Fruit fly (Drosophila melanogaster) whole organism, embryonic: Measurements from ENCODE around the gene CG7724.

Experiments
- Abd-B ChIP-seq: fragments of 200-800 bp; sonication (Bioruptor generic); optimal IDR thresholded peaks from 2 replicates; lab custom pipeline; 2018; ENCODE audit warnings: missing biosample characterization, mild to moderate bottlenecking, missing genetic modification characterization, moderate library complexity
- Aef1 ChIP-seq: fragments of 200-800 bp; sonication (Bioruptor generic); IDR thresholded peaks from 3 replicates; pipeline ENCODE4 v1.3.6; 2022; ENCODE audit warnings: missing biosample characterization, missing genetic modification characterization
- BEAF-32 ChIP-seq: fragments of 200-800 bp; sonication (Bioruptor generic); optimal IDR thresholded peaks from 3 replicates; lab custom pipeline; 2017; ENCODE audit warnings: missing biosample characterization, missing genetic modification characterization, mild to moderate bottlenecking, moderate library complexity, missing genetic modification reagents
- CG10366 ChIP-seq: fragments of 200-800 bp; sonication (Bioruptor generic); IDR thresholded peaks from 2 replicates; pipeline ENCODE4 v1.3.6; 2022; ENCODE audit warnings: missing biosample characterization, missing genetic modification characterization
- CG10543 ChIP-seq: fragments of 200-800 bp; sonication (Bioruptor generic); optimal IDR thresholded peaks from 3 replicates; lab custom pipeline; 2017; ENCODE audit warnings: missing biosample characterization, mild to moderate bottlenecking, missing genetic modification characterization, moderate library complexity
- CG10979 ChIP-seq: fragments of 200-800 bp; sonication (Bioruptor generic); optimal IDR thresholded peaks from 2 replicates; lab custom pipeline; 2018; ENCODE audit warnings: missing biosample characterization, mild to moderate bottlenecking, missing genetic modification characterization, moderate library complexity
- CG1233 ChIP-seq: fragments of 200-800 bp; sonication (Bioruptor generic); optimal IDR thresholded peaks from 4 replicates; lab custom pipeline; 2018; ENCODE audit warnings: missing biosample characterization, mild to moderate bottlenecking, missing genetic modification characterization
- CG13424 ChIP-seq: fragments of 200-800 bp; sonication (Bioruptor generic); optimal IDR thresholded peaks from 2 replicates; lab custom pipeline; 2019; ENCODE audit warnings: missing biosample characterization, mild to moderate bottlenecking, missing genetic modification characterization, moderate library complexity
- CG1603 ChIP-seq: fragments of 200-800 bp; sonication (Bioruptor generic); optimal IDR thresholded peaks from 2 replicates; lab custom pipeline; 2019; ENCODE audit warnings: missing biosample characterization, mild to moderate bottlenecking, missing genetic modification characterization, moderate library complexity
- CG17912 ChIP-seq: fragments of 200-800 bp; sonication (Bioruptor generic); optimal IDR thresholded peaks from 2 replicates; lab custom pipeline; 2018; ENCODE audit warnings: missing biosample characterization, mild to moderate bottlenecking, missing genetic modification characterization
- CG2116 ChIP-seq: fragments of 200-800 bp; sonication (Bioruptor generic); optimal IDR thresholded peaks from 3 replicates; lab custom pipeline; 2018; ENCODE audit warnings: missing biosample characterization, mild to moderate bottlenecking, missing genetic modification characterization
- CG2129 ChIP-seq: fragments of 200-800 bp; sonication (Bioruptor generic); IDR thresholded peaks from 2 replicates; pipeline ENCODE4 v1.3.6; 2022; ENCODE audit warnings: missing biosample characterization, missing genetic modification characterization; ENCODE audit not compliant: partially characterized antibody
- CG6654 ChIP-seq: fragments of 200-800 bp; sonication (Bioruptor generic); optimal IDR thresholded peaks from 2 replicates; lab custom pipeline; 2017; ENCODE audit warnings: missing biosample characterization, mild to moderate bottlenecking, missing genetic modification characterization
- CG9727 ChIP-seq: fragments of 200-800 bp; sonication (Bioruptor generic); optimal IDR thresholded peaks from 3 replicates; lab custom pipeline; 2017; ENCODE audit warnings: missing biosample characterization, mild to moderate bottlenecking, missing genetic modification characterization
- Deaf1 ChIP-seq: fragments of 200-800 bp; optimal IDR thresholded peaks from 3 replicates; lab custom pipeline; 2019; ENCODE audit warnings: missing biosample characterization, mild to moderate bottlenecking, missing genetic modification characterization, moderate library complexity
- E2f1 ChIP-seq: fragments of 200-800 bp; sonication (Bioruptor generic); IDR thresholded peaks from 2 replicates; pipeline ENCODE4 v1.3.6; 2022; ENCODE audit warnings: missing biosample characterization, missing genetic modification characterization
- E2f2 ChIP-seq: fragments of 200-800 bp; sonication (Bioruptor generic); IDR thresholded peaks from 2 replicates; pipeline ENCODE4 v1.3.6; 2022; ENCODE audit warnings: missing biosample characterization, missing genetic modification characterization
- Ets65A ChIP-seq: fragments of 200-800 bp; sonication (Bioruptor generic); peaks from one replicate; lab custom pipeline; 2016; ENCODE audit warnings: missing biosample characterization, missing genetic modification characterization
- Fer2 ChIP-seq: fragments of 200-800 bp; sonication (Bioruptor generic); optimal IDR thresholded peaks from 2 replicates; lab custom pipeline; 2018; ENCODE audit warnings: missing biosample characterization, mild to moderate bottlenecking, missing genetic modification characterization, moderate library complexity
- Fer3 ChIP-seq: fragments of 200-800 bp; sonication (Bioruptor generic); optimal IDR thresholded peaks from 2 replicates; lab custom pipeline; 2018; ENCODE audit warnings: missing biosample characterization, mild to moderate bottlenecking, missing genetic modification characterization, moderate library complexity
- HLH4C ChIP-seq: fragments of 200-800 bp; sonication (Bioruptor generic); IDR thresholded peaks from 3 replicates; pipeline ENCODE4 v1.3.6; 2022; ENCODE audit warnings: missing biosample characterization, missing genetic modification characterization; ENCODE audit not compliant: partially characterized antibody
- HmgD ChIP-seq: fragments of 200-800 bp; sonication (Bioruptor generic); optimal IDR thresholded peaks from 3 replicates; lab custom pipeline; 2016; ENCODE audit warnings: missing biosample characterization, missing genetic modification characterization
- Hmx ChIP-seq: fragments of 200-800 bp; sonication (Bioruptor generic); optimal IDR thresholded peaks from 2 replicates; lab custom pipeline; 2016; ENCODE audit warnings: missing biosample characterization, missing genetic modification characterization
- Lim3 ChIP-seq: fragments of 200-800 bp; sonication (Bioruptor generic); IDR thresholded peaks from 2 replicates; pipeline ENCODE4 v1.3.6; 2022; ENCODE audit warnings: missing biosample characterization, missing genetic modification characterization
- Med ChIP-seq: fragments of 200-800 bp; sonication (Bioruptor generic); peaks from one replicate; lab custom pipeline; 2016; ENCODE audit warnings: missing biosample characterization, missing genetic modification characterization, mild to moderate bottlenecking, inconsistent platforms, moderate library complexity
- NfI ChIP-seq: fragments of 200-800 bp; sonication (Bioruptor generic); optimal IDR thresholded peaks from 3 replicates; lab custom pipeline; 2018; ENCODE audit warnings: missing biosample characterization, mild to moderate bottlenecking, missing genetic modification characterization, moderate library complexity
- Opbp ChIP-seq: fragments of 200-800 bp; sonication (Bioruptor generic); IDR thresholded peaks from 3 replicates; pipeline ENCODE4 v1.3.6; 2022; ENCODE audit warnings: missing biosample characterization, missing genetic modification characterization; ENCODE audit not compliant: partially characterized antibody
- Scr ChIP-seq: fragments of 200-800 bp; sonication (Bioruptor generic); IDR thresholded peaks from 2 replicates; pipeline ENCODE4 v1.3.6; 2022; ENCODE audit warnings: missing biosample characterization, missing genetic modification characterization; ENCODE audit not compliant: partially characterized antibody
- Sin3A ChIP-seq: fragments of >200 bp; optimal IDR thresholded peaks from 2 replicates; lab custom pipeline; 2018
- Sry-β ChIP-seq: fragments of 200-800 bp; sonication (Bioruptor generic); optimal IDR thresholded peaks from 2 replicates; lab custom pipeline; 2018; ENCODE audit warnings: missing biosample characterization, mild to moderate bottlenecking, missing genetic modification characterization, moderate library complexity
- Sry-δ ChIP-seq: fragments of 200-800 bp; sonication (Bioruptor generic); optimal IDR thresholded peaks from 2 replicates; lab custom pipeline; 2016; ENCODE audit warnings: missing biosample characterization, missing genetic modification characterization
- YL-1 ChIP-seq: fragments of 200-800 bp; sonication (Bioruptor generic); optimal IDR thresholded peaks from 3 replicates; lab custom pipeline; 2017; ENCODE audit warnings: missing biosample characterization, mild to moderate bottlenecking, missing genetic modification characterization
- ab ChIP-seq: fragments of 200-800 bp; sonication (Bioruptor generic); optimal IDR thresholded peaks from 2 replicates; lab custom pipeline; 2016; ENCODE audit warnings: missing biosample characterization, missing genetic modification characterization
- amos ChIP-seq: fragments of 200-800 bp; sonication (Bioruptor generic); IDR thresholded peaks from 2 replicates; pipeline ENCODE4 v1.3.6; 2022; ENCODE audit warnings: missing biosample characterization, missing genetic modification characterization; ENCODE audit not compliant: partially characterized antibody
- cg ChIP-seq: fragments of 200-800 bp; sonication (Bioruptor generic); optimal IDR thresholded peaks from 3 replicates; lab custom pipeline; 2019; ENCODE audit warnings: missing biosample characterization, mild to moderate bottlenecking, missing genetic modification characterization, moderate library complexity
- crp ChIP-seq, 2 experiments: fragments of 200-800 bp; sonication (Bioruptor generic); optimal IDR thresholded peaks; 2 replicates in 1 of 2; 3 replicates in 1 of 2; lab custom pipeline; 2017; ENCODE audit warnings: missing biosample characterization in 2 of 2, missing genetic modification characterization in 2 of 2, mild to moderate bottlenecking in 1 of 2, moderate library complexity in 1 of 2
- eyg ChIP-seq: fragments of 200-800 bp; sonication (Bioruptor generic); optimal IDR thresholded peaks from 3 replicates; lab custom pipeline; 2016; ENCODE audit warnings: missing biosample characterization, missing genetic modification characterization
- gcm2 ChIP-seq: fragments of 200-800 bp; sonication (Bioruptor generic); optimal IDR thresholded peaks from 2 replicates; lab custom pipeline; 2016; ENCODE audit warnings: missing biosample characterization, missing genetic modification characterization
- gsb ChIP-seq: fragments of 200-800 bp; sonication (Bioruptor generic); IDR thresholded peaks from 2 replicates; pipeline ENCODE4 v1.3.6; 2022; ENCODE audit warnings: missing biosample characterization, missing genetic modification characterization
- gt ChIP-seq: fragments of 200-800 bp; sonication (Bioruptor generic); IDR thresholded peaks from 2 replicates; pipeline ENCODE4 v1.3.6; 2022; ENCODE audit warnings: missing biosample characterization, missing genetic modification characterization
- insv ChIP-seq, 2 experiments: fragments of 200-800 bp; sonication (Bioruptor generic); optimal IDR thresholded peaks; 3 replicates each; lab custom pipeline; 2016 to 2018; ENCODE audit warnings: missing biosample characterization in 2 of 2, missing genetic modification characterization in 2 of 2
- jing ChIP-seq: fragments of 200-800 bp; sonication (Bioruptor generic); optimal IDR thresholded peaks from 2 replicates; lab custom pipeline; 2018; ENCODE audit warnings: missing biosample characterization, mild to moderate bottlenecking, missing genetic modification characterization
- nmo ChIP-seq: fragments of 200-800 bp; sonication (Bioruptor generic); optimal IDR thresholded peaks from 2 replicates; lab custom pipeline; 2018; ENCODE audit warnings: missing biosample characterization, mild to moderate bottlenecking, missing genetic modification characterization, moderate library complexity
- phol ChIP-seq: fragments of 200-800 bp; sonication (Bioruptor generic); optimal IDR thresholded peaks from 3 replicates; lab custom pipeline; 2018; ENCODE audit warnings: missing biosample characterization, mild to moderate bottlenecking, missing genetic modification characterization, moderate library complexity
- row ChIP-seq: fragments of 200-800 bp; sonication (Bioruptor generic); IDR thresholded peaks from 3 replicates; pipeline ENCODE4 v1.3.6; 2022; ENCODE audit warnings: missing biosample characterization, missing genetic modification characterization
- tx ChIP-seq: fragments of 200-800 bp; sonication (Bioruptor generic); optimal IDR thresholded peaks from 2 replicates; lab custom pipeline; 2016; ENCODE audit warnings: missing biosample characterization, missing genetic modification characterization
- wek ChIP-seq: fragments of 200-800 bp; sonication (Bioruptor generic); optimal IDR thresholded peaks from 3 replicates; lab custom pipeline; 2018; ENCODE audit warnings: missing biosample characterization, mild to moderate bottlenecking, missing genetic modification characterization, moderate library complexity

Gene CG7724

dm6 chr3L:17042297-17042921, 13.0 kb upstream of the CG7724 start, which contains the start of the genes scaf6 and Papst2 (continued):
- TF ChIP-seq phol (peak; percentile 58), Sry-δ (GFP tag; lab: Kevin White, UChicago) (peak; percentile 87), HmgD (GFP tag; lab: Kevin White, UChicago) (peak; percentile 58), Hmx (GFP tag; lab: Kevin White, UChicago) (no peak), eyg (no peak), jing (GFP tag; lab: Kevin White, UChicago) (no peak), Lim3 (no peak), cg (GFP tag; lab: Kevin White, UChicago) (peak; percentile 66)
- TF ChIP-seq, all 482 proteins: peak for 86

dm6 chr3L:17044799-17045198, 10.6 kb upstream of the CG7724 start, which contains the start of gene Pop5:
Pop5 (minus strand) TSS chr3L:17045038.
- peak in 1 of 2 experiments; percentile 13 for TF ChIP-seq crp (GFP tag; optimal IDR thresholded peaks at IDR 0.05; lab: Kevin White, UChicago)
- no peak for TF ChIP-seq gsb (GFP tag; lab: Robert Waterston, UW)
- TF ChIP-seq Fer3 (tag; lab: Kevin White, UChicago), result peak; percentile 10
- TF ChIP-seq CG13424 (tag; lab: Kevin White, UChicago), result peak; percentile 15
- peak; percentile 9 for TF ChIP-seq CG10543 (GFP tag; lab: Kevin White, UChicago)
- no peak for TF ChIP-seq CG2129 (GFP tag; lab: Robert Waterston, UW)
- peak; percentile 11 for TF ChIP-seq CG10979 (tag; lab: Kevin White, UChicago)
- TF ChIP-seq Opbp (GFP tag; lab: Robert Waterston, UW), result 0 out of 3 replicates have a peak, but pooled peaks have one; percentile 24
- peak; percentile 55 for TF ChIP-seq Scr
- no peak for TF ChIP-seq gt (GFP tag; lab: Robert Waterston, UW)
- TF ChIP-seq Sry-β, result no peak
- TF ChIP-seq row (GFP tag; lab: Robert Waterston, UW), result 0 out of 3 replicates have a peak, but pooled peaks have one; percentile 27
- TF ChIP-seq nmo (GFP tag; lab: Kevin White, UChicago), result peak; percentile 35
- peak; percentile 34 for TF ChIP-seq CG1233
- TF ChIP-seq CG6654 (GFP tag; lab: Kevin White, UChicago), result no peak
- peak; percentile 34 for TF ChIP-seq NfI
- peak; percentile 70 for TF ChIP-seq Sry-δ (GFP tag; lab: Kevin White, UChicago)
- no peak for TF ChIP-seq ab (GFP tag; lab: Kevin White, UChicago)
- TF ChIP-seq HLH4C (GFP tag; lab: Robert Waterston, UW), result peak; percentile 35; the same call in 1 of the 3 replicates
- TF ChIP-seq E2f2 (GFP tag; lab: Robert Waterston, UW), result peak; percentile 91
- TF ChIP-seq CG9727 (GFP tag; lab: Kevin White, UChicago), result peak; percentile 26
- TF ChIP-seq wek (GFP tag; lab: Kevin White, UChicago), result peak; percentile 54
- TF ChIP-seq Sin3A (lab: Kevin White, UChicago), result peak; percentile 2
- TF ChIP-seq Deaf1 (tag; lab: Kevin White, UChicago), result no peak
- TF ChIP-seq YL-1 (GFP tag; lab: Kevin White, UChicago), result peak; percentile 36
- TF ChIP-seq BEAF-32, result peak; percentile 57
- peak; percentile 65 for TF ChIP-seq CG2116 (GFP tag; lab: Kevin White, UChicago)
- TF ChIP-seq CG10366, result no peak
- peak; percentile 42 for TF ChIP-seq CG17912 (GFP tag; lab: Kevin White, UChicago)
- peak; percentile 72 for TF ChIP-seq CG1603 (tag; lab: Kevin White, UChicago)
- TF ChIP-seq amos, result peak; percentile 53; the same call in 1 of the 2 replicates
- peak in 1 of 2 experiments; percentile 62 for TF ChIP-seq insv (GFP tag; optimal IDR thresholded peaks at IDR 0.05; lab: Kevin White, UChicago)
- TF ChIP-seq gcm2 (GFP tag; lab: Kevin White, UChicago), result no peak
- no peak for TF ChIP-seq tx (GFP tag; lab: Kevin White, UChicago)
- TF ChIP-seq Abd-B, result no peak
- TF ChIP-seq E2f1, result no peak
- TF ChIP-seq Ets65A, result peak; percentile 72
- peak; percentile 46 for TF ChIP-seq Med (GFP tag; lab: Kevin White, UChicago)
- TF ChIP-seq Fer2 (tag; lab: Kevin White, UChicago), result no peak
- no peak for TF ChIP-seq Aef1 (GFP tag; lab: Robert Waterston, UW)
